Worm (Caenorhabditis elegans): ENCODE results near the gene arrd-3.

DNA sequence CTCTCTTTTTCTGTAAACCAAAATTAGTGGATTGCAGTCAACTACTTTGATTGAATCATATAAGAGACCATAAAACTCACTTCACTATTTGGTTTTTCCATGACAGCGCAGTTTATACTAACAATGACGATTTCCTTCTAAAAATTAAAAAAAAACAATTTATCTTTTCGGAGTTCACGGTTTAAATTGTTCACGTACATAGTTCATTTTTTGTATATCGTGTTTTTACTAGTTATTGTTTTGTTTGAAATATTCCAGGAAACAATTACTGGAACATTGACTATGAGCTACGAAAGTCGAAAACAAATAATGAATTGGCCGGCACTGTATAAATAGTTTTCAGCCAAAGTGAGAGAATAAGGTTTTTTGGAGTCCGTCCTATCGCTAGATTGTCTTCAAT lies 19.6 kb upstream of the arrd-3 start, which contains the start of gene lido-17:
- no peak for TF ChIP-seq blmp-1 (tag; optimal IDR thresholded peaks at IDR 0.05)
- no peak for TF ChIP-seq ztf-11 (tag; optimal IDR thresholded peaks at IDR 0.05)
- no peak for TF ChIP-seq snpc-4 (tag; optimal IDR thresholded peaks at IDR 0.05)
- no peak for TF ChIP-seq sptf-1 (tag; optimal IDR thresholded peaks at IDR 0.05)
- no peak for TF ChIP-seq pha-4 (tag; optimal IDR thresholded peaks at IDR 0.05)
- no peak for TF ChIP-seq nhr-237 (tag; optimal IDR thresholded peaks at IDR 0.05)
